Worm (Caenorhabditis elegans): Measurements from ENCODE around the gene F53C11.9.

F53C11.9 gene

DNA sequence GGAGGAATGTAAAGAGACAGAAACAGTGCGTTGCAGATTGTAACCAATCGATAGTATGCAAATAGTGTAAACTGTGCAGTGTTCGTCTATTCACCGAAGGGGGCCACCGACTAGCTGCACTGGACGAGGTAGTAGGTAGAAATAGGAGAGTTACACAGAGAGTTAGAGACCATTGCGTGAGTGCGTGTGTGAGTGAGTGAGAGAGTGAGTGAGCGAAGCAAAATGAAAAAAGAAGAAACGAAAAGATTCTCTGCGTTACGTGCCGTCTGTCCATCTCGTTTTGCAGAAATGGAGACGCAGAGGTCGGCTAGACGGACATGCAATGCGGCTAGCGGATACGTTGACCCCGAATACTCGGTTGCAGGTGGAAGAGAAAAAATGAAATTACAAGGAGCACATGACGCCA is 30.6 kb downstream of the F53C11.9 start:
- no peak for TF ChIP-seq ama-1 (optimal IDR thresholded peaks at IDR 0.05)
- no peak for TF ChIP-seq flt-1 (GFP tag; IDR thresholded peaks at IDR 0.05)
- TF ChIP-seq tbx-37 (GFP tag; conservative IDR thresholded peaks at IDR 0.05), result no peak
- no peak for TF ChIP-seq ceh-36 (tag; optimal IDR thresholded peaks at IDR 0.05)
- no peak for TF ChIP-seq scrt-1 (GFP tag; IDR thresholded peaks at IDR 0.05)
- no peak for TF ChIP-seq tbx-11 (GFP tag; IDR thresholded peaks at IDR 0.05)
- TF ChIP-seq pes-1 (GFP tag; IDR thresholded peaks at IDR 0.05), result no peak
- TF ChIP-seq F13C5.2 (tag; optimal IDR thresholded peaks at IDR 0.05), result peak; percentile 44
- TF ChIP-seq hmg-4 (GFP tag; optimal IDR thresholded peaks at IDR 0.05), result peak; percentile 88
- TF ChIP-seq tra-4 (tag; optimal IDR thresholded peaks at IDR 0.05), result no peak
- peak; percentile 63 for TF ChIP-seq aly-1 (tag; optimal IDR thresholded peaks at IDR 0.05)
- TF ChIP-seq hnd-1 (tag; optimal IDR thresholded peaks at IDR 0.05), result no peak

- TF ChIP-seq tbx-11 (GFP tag; IDR thresholded peaks at IDR 0.05), result no peak
- no peak for TF ChIP-seq flt-1 (GFP tag; IDR thresholded peaks at IDR 0.05)
- TF ChIP-seq tra-4 (tag; optimal IDR thresholded peaks at IDR 0.05), result no peak
- no peak for TF ChIP-seq pes-1 (GFP tag; IDR thresholded peaks at IDR 0.05)
- no peak for TF ChIP-seq ceh-36 (tag; optimal IDR thresholded peaks at IDR 0.05)
- no peak for TF ChIP-seq hnd-1 (tag; optimal IDR thresholded peaks at IDR 0.05)
- TF ChIP-seq sea-1 (GFP tag; conservative IDR thresholded peaks at IDR 0.05), result no peak
- no peak for TF ChIP-seq F13C5.2 (tag; optimal IDR thresholded peaks at IDR 0.05)
- no peak for TF ChIP-seq aly-1 (tag; optimal IDR thresholded peaks at IDR 0.05)
- no peak for TF ChIP-seq scrt-1 (GFP tag; IDR thresholded peaks at IDR 0.05)
- no peak for TF ChIP-seq hmbx-1 (tag; optimal IDR thresholded peaks at IDR 0.05)
- no peak for TF ChIP-seq tbx-37 (GFP tag; conservative IDR thresholded peaks at IDR 0.05)
- TF ChIP-seq hmg-4 (GFP tag; optimal IDR thresholded peaks at IDR 0.05), result no peak
- no peak for TF ChIP-seq ceh-13 (GFP tag; optimal IDR thresholded peaks at IDR 0.05)
These were observed 34.5 kb downstream of the F53C11.9 start for ce11 chrV:13812330-13812729.

- TF ChIP-seq B0310.2 (tag; optimal IDR thresholded peaks at IDR 0.05) (no peak), sea-1 (GFP tag; conservative IDR thresholded peaks at IDR 0.05) (no peak), tbx-37 (GFP tag; conservative IDR thresholded peaks at IDR 0.05) (no peak), ama-1 (optimal IDR thresholded peaks at IDR 0.05) (no peak), tra-4 (tag; optimal IDR thresholded peaks at IDR 0.05) (no peak), ceh-36 (tag; optimal IDR thresholded peaks at IDR 0.05) (no peak), hmbx-1 (tag; optimal IDR thresholded peaks at IDR 0.05) (no peak)
These were observed 35.1 kb downstream of the F53C11.9 start, which contains the start of gene ceh-24 for ce11 chrV:13812931-13813330. Gene ceh-24 (plus strand): TSS chrV:13813231.

DNA sequence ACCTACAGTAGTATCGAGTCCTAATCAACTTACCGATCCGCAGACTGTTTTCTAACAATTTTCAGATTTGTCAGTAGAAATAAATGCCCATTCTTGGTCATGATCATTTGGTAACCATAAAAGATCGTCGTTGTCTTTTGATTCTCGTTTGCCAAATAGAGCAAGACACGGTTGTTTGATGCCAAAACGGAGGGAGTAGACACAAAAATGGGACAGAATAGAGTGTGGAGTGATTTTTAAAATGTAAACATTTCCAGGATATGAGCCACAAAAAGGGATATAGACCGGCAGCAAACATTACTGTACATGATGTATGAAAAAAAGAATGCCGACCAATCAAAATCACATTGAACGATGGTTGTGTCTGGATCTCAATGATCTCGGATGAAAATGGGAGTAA is 39.1 kb downstream of the F53C11.9 start, which contains the start of gene F55B12.2:
TSS of gene F55B12.2 (minus strand) at position 101 of the 400 bp plus-strand sequence.
- no peak for TF ChIP-seq tbx-11 (GFP tag; IDR thresholded peaks at IDR 0.05)
- no peak for TF ChIP-seq hnd-1 (tag; optimal IDR thresholded peaks at IDR 0.05)
- TF ChIP-seq ceh-36 (tag; optimal IDR thresholded peaks at IDR 0.05), result no peak
- TF ChIP-seq ama-1 (optimal IDR thresholded peaks at IDR 0.05), result no peak

DNA sequence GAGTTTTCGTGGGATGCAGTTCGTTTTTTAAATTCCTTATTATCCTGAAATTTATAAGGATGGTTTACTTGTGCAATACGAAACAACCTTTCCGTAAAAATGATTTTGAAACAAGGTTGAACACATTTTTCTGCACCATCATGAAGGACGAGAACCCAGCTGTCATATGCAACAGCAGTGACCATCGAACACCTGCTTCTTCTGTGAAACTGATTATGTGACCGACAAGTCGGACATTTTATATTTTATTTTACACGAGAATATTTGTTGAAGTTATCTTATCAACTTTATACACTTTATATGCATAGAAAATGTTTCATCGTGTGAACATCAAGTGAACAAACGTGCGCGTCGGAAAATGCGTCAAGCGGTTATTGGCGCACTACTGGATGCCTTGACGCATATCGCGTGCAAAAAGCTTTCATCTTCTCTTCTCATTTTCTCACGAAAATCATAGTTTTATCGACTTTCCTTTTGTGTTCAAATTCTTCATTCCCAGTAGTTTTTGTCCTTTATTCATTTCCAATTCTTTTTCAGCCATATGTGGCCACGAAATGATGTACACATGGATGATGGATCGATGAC is 41.1 kb downstream of the F53C11.9 start, which contains the start of gene sel-10:
TSS of gene sel-10 (plus strand) at position 538 of the 585 bp plus-strand sequence.
- TF ChIP-seq tra-4 (tag; optimal IDR thresholded peaks at IDR 0.05) (no peak), F13C5.2 (tag; optimal IDR thresholded peaks at IDR 0.05) (peak; percentile 30)

- TF ChIP-seq tbx-11 (GFP tag; IDR thresholded peaks at IDR 0.05) (no peak), B0310.2 (tag; optimal IDR thresholded peaks at IDR 0.05) (no peak), ets-7 (tag; optimal IDR thresholded peaks at IDR 0.05) (no peak), scrt-1 (GFP tag; IDR thresholded peaks at IDR 0.05) (no peak), tbx-37 (GFP tag; conservative IDR thresholded peaks at IDR 0.05) (no peak), F13C5.2 (tag; optimal IDR thresholded peaks at IDR 0.05) (no peak), ceh-36 (tag; optimal IDR thresholded peaks at IDR 0.05) (no peak), tra-4 (tag; optimal IDR thresholded peaks at IDR 0.05) (no peak), sea-1 (GFP tag; conservative IDR thresholded peaks at IDR 0.05) (no peak), hnd-1 (tag; optimal IDR thresholded peaks at IDR 0.05) (no peak), hmg-4 (GFP tag; optimal IDR thresholded peaks at IDR 0.05) (no peak), aly-1 (tag; optimal IDR thresholded peaks at IDR 0.05) (no peak)
These were observed 44.9 kb downstream of the F53C11.9 start, which contains the start of gene hpo-31 for ce11 chrV:13822752-13823151. Gene hpo-31 (plus strand): TSS chrV:13823052.

DNA sequence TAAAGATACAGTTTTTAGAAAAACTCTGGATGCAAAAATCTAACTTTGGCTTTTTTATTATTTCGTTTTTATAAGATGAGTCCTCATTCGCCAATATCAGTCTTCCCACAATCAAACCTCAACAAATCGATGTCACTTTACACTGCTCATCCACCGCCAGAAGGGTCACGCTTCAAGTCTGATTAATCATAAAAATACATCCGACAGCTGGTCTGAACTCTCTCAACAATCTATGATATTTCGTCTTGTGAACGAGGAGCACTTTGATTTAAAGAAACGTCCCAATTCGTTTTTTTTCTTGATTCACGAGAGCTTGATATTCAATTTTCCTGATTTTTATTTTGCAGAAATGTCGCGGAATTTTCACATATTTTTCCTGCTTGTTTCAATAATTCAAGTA is 50.1 kb downstream of the F53C11.9 start, which contains the start of gene nrf-5:
TSS of gene nrf-5 (plus strand) at position 348 of the 400 bp plus-strand sequence.
- TF ChIP-seq tbx-11 (GFP tag; IDR thresholded peaks at IDR 0.05) (no peak), F13C5.2 (tag; optimal IDR thresholded peaks at IDR 0.05) (no peak), B0310.2 (tag; optimal IDR thresholded peaks at IDR 0.05) (no peak), tbx-37 (GFP tag; conservative IDR thresholded peaks at IDR 0.05) (no peak), ets-7 (tag; optimal IDR thresholded peaks at IDR 0.05) (no peak), aly-1 (tag; optimal IDR thresholded peaks at IDR 0.05) (no peak), tra-4 (tag; optimal IDR thresholded peaks at IDR 0.05) (no peak), scrt-1 (GFP tag; IDR thresholded peaks at IDR 0.05) (no peak), pes-1 (GFP tag; IDR thresholded peaks at IDR 0.05) (no peak), hnd-1 (tag; optimal IDR thresholded peaks at IDR 0.05) (no peak), flt-1 (GFP tag; IDR thresholded peaks at IDR 0.05) (no peak), ama-1 (optimal IDR thresholded peaks at IDR 0.05) (no peak), hmg-4 (GFP tag; optimal IDR thresholded peaks at IDR 0.05) (no peak), sea-1 (GFP tag; conservative IDR thresholded peaks at IDR 0.05) (no peak), ceh-13 (GFP tag; optimal IDR thresholded peaks at IDR 0.05) (no peak), hmbx-1 (tag; optimal IDR thresholded peaks at IDR 0.05) (no peak), ceh-36 (tag; optimal IDR thresholded peaks at IDR 0.05) (no peak)

All from whole organism, early embryonic.